Worm (Caenorhabditis elegans) whole organism, young adult: ENCODE measurements around the gene flp-10.

Experiments
- B0019.2 ChIP-seq: fragments of 200-800 bp; sonication (Bioruptor generic); conservative IDR thresholded peaks from 2 replicates; pipeline ENCODE4 v1.3.6; 2022; ENCODE audit warnings: missing genetic modification reagents, missing genetic modification characterization, missing compliant biosample characterization
- B0035.1 ChIP-seq: sonication (generic microtip); optimal IDR thresholded peaks from 2 replicates; lab custom pipeline; 2016; ENCODE audit warnings: missing genetic modification characterization, mild to moderate bottlenecking, missing compliant biosample characterization, missing genotype, missing genetic modification reagents
- C17E4.6 ChIP-seq: fragments of 200-800 bp; sonication (Bioruptor generic); IDR thresholded peaks from 2 replicates; pipeline ENCODE4 v1.3.6; 2022; ENCODE audit warnings: missing genetic modification reagents, missing genetic modification characterization, missing compliant biosample characterization
- D2030.7 ChIP-seq: fragments of 200-800 bp; sonication (Bioruptor generic); IDR thresholded peaks from 2 replicates; pipeline ENCODE4 v1.3.6; 2022; ENCODE audit warnings: missing genetic modification reagents, missing genetic modification characterization, missing compliant biosample characterization
- F22D6.2 ChIP-seq: sonication (generic microtip); optimal IDR thresholded peaks from 2 replicates; lab custom pipeline; 2016; ENCODE audit warnings: mild to moderate bottlenecking, missing genetic modification characterization, missing compliant biosample characterization
- F55B11.4 ChIP-seq: sonication (generic microtip); optimal IDR thresholded peaks from 2 replicates; lab custom pipeline; 2016; ENCODE audit warnings: missing compliant biosample characterization, missing genetic modification characterization, borderline replicate concordance; ENCODE audit not compliant: insufficient read depth
- K12H6.12 ChIP-seq: fragments of 200-800 bp; sonication (Bioruptor generic); optimal IDR thresholded peaks from 2 replicates; lab custom pipeline; 2018; ENCODE audit warnings: mild to moderate bottlenecking, missing genetic modification characterization, missing compliant biosample characterization
- T07F8.4 ChIP-seq: sonication (generic microtip); optimal IDR thresholded peaks from 2 replicates; lab custom pipeline; 2016; ENCODE audit warnings: mild to moderate bottlenecking, missing genetic modification characterization, moderate library complexity, missing compliant biosample characterization
- Y53F4B.3 ChIP-seq: fragments of 200-800 bp; sonication (Bioruptor generic); IDR thresholded peaks from 2 replicates; pipeline ENCODE4 v1.3.6; 2022; ENCODE audit warnings: missing genetic modification reagents, missing genetic modification characterization, missing compliant biosample characterization
- Y56A3A.18 ChIP-seq: fragments of 200-800 bp; sonication (Bioruptor generic); IDR thresholded peaks from 2 replicates; pipeline ENCODE4 v1.3.6; 2022; ENCODE audit warnings: missing genetic modification reagents, missing genetic modification characterization, missing compliant biosample characterization
- ZK185.1 ChIP-seq: sonication (generic microtip); optimal IDR thresholded peaks from 2 replicates; lab custom pipeline; 2016; ENCODE audit warnings: mild to moderate bottlenecking, missing genetic modification characterization, missing compliant biosample characterization; ENCODE audit not compliant: poor library complexity, severe bottlenecking
- akir-1 ChIP-seq: fragments of 200-800 bp; sonication (Bioruptor generic); optimal IDR thresholded peaks from 2 replicates; lab custom pipeline; 2018; ENCODE audit warnings: mild to moderate bottlenecking, missing genetic modification characterization, moderate library complexity, missing compliant biosample characterization
- ama-1 ChIP-seq, 3 experiments: fragments of 150-350 bp in 1 of 3; sonication (generic microtip) in 2 of 3; optimal IDR thresholded peaks; 2 replicates each; lab custom pipeline; 2014 to 2018; ENCODE audit warnings: missing biosample characterization in 2 of 3, missing genetic modification characterization in 2 of 3, missing genetic modification reagents in 2 of 3
- aptf-3 ChIP-seq: fragments of 200-800 bp; sonication (Bioruptor generic); IDR thresholded peaks from 2 replicates; pipeline ENCODE4 v1.3.6; 2022; ENCODE audit warnings: missing genetic modification characterization, missing compliant biosample characterization
- athp-1 ChIP-seq: sonication (generic microtip); optimal IDR thresholded peaks from 2 replicates; lab custom pipeline; 2017; ENCODE audit warnings: mild to moderate bottlenecking, missing genetic modification characterization, missing compliant biosample characterization
- attf-5 ChIP-seq: fragments of 200-800 bp; sonication (Bioruptor generic); optimal IDR thresholded peaks from 2 replicates; lab custom pipeline; 2018; ENCODE audit warnings: mild to moderate bottlenecking, missing genetic modification characterization, missing compliant biosample characterization
- bed-2 ChIP-seq: fragments of 200-800 bp; sonication (Bioruptor generic); IDR thresholded peaks from 2 replicates; pipeline ENCODE4 v1.3.6; 2022; ENCODE audit warnings: missing genetic modification reagents, missing genetic modification characterization, missing compliant biosample characterization
- ccch-3 ChIP-seq: fragments of 200-800 bp; sonication (Bioruptor generic); optimal IDR thresholded peaks from 2 replicates; lab custom pipeline; 2018; ENCODE audit warnings: mild to moderate bottlenecking, missing genetic modification characterization, missing compliant biosample characterization
- cebp-1 ChIP-seq, 2 experiments: fragments of 200-800 bp in 1 of 2; sonication (Bioruptor generic) in 1 of 2; sonication (generic microtip) in 1 of 2; IDR thresholded peaks in 1 of 2; optimal IDR thresholded peaks in 1 of 2; 2 replicates each; pipeline versions ENCODE4 v1.3.6 to Lab custom; 2017 to 2022; ENCODE audit warnings: missing compliant biosample characterization in 2 of 2, missing genetic modification characterization in 2 of 2, mild to moderate bottlenecking in 1 of 2, missing genetic modification reagents in 1 of 2, moderate library complexity in 1 of 2
- ceh-100 ChIP-seq: fragments of 200-800 bp; sonication (Bioruptor generic); IDR thresholded peaks from 2 replicates; pipeline ENCODE4 v1.3.6; 2022; ENCODE audit warnings: missing genetic modification reagents, missing genetic modification characterization, missing compliant biosample characterization
- ceh-27 ChIP-seq: fragments of 200-800 bp; sonication (Bioruptor generic); optimal IDR thresholded peaks from 2 replicates; lab custom pipeline; 2018; ENCODE audit warnings: mild to moderate bottlenecking, missing genetic modification characterization, moderate library complexity, missing compliant biosample characterization
- ceh-40 ChIP-seq: fragments of 200-800 bp; sonication (Bioruptor generic); IDR thresholded peaks from 2 replicates; pipeline ENCODE4 v1.3.6; 2022; ENCODE audit warnings: missing genetic modification characterization, missing compliant biosample characterization
- chd-7 ChIP-seq: sonication (generic microtip); optimal IDR thresholded peaks from 2 replicates; lab custom pipeline; 2016; ENCODE audit warnings: mild to moderate bottlenecking, missing genetic modification characterization, moderate library complexity, missing compliant biosample characterization
- die-1 ChIP-seq: sonication (generic microtip); optimal IDR thresholded peaks from 2 replicates; lab custom pipeline; 2016; ENCODE audit warnings: missing genotype, mild to moderate bottlenecking, missing genetic modification characterization, missing compliant biosample characterization
- dox-1 ChIP-seq: fragments of 200-800 bp; sonication (Bioruptor generic); IDR thresholded peaks from 2 replicates; pipeline ENCODE4 v1.3.6; 2022; ENCODE audit warnings: missing genetic modification reagents, missing genetic modification characterization, missing compliant biosample characterization
- efl-1 ChIP-seq: fragments of 150-350 bp; optimal IDR thresholded peaks from 2 replicates; lab custom pipeline; 2014; ENCODE audit warnings: missing biosample characterization, missing genetic modification reagents, missing genetic modification characterization
- egl-44 ChIP-seq: fragments of 200-800 bp; sonication (Bioruptor generic); IDR thresholded peaks from 2 replicates; pipeline ENCODE4 v1.3.6; 2022; ENCODE audit warnings: missing genetic modification reagents, missing genetic modification characterization, missing compliant biosample characterization
- fkh-3 ChIP-seq: sonication (generic microtip); optimal IDR thresholded peaks from 2 replicates; lab custom pipeline; 2016; ENCODE audit warnings: mild to moderate bottlenecking, missing genetic modification characterization, missing compliant biosample characterization
- him-1 ChIP-seq: sonication (generic microtip); optimal IDR thresholded peaks from 2 replicates; lab custom pipeline; 2016; ENCODE audit warnings: missing genotype, missing genetic modification reagents, missing genetic modification characterization, missing compliant biosample characterization
- madf-3 ChIP-seq: fragments of 200-800 bp; sonication (Bioruptor generic); IDR thresholded peaks from 2 replicates; pipeline ENCODE4 v1.3.6; 2022; ENCODE audit warnings: missing genetic modification reagents, missing genetic modification characterization, missing compliant biosample characterization
- nfya-2 ChIP-seq: fragments of 200-800 bp; sonication (Bioruptor generic); IDR thresholded peaks from 2 replicates; pipeline ENCODE4 v1.3.6; 2022; ENCODE audit warnings: missing genetic modification reagents, missing genetic modification characterization, missing compliant biosample characterization
- nfyb-1 ChIP-seq: fragments of 200-800 bp; sonication (Bioruptor generic); IDR thresholded peaks from 2 replicates; pipeline ENCODE4 v1.3.6; 2022; ENCODE audit warnings: missing genetic modification reagents, missing genetic modification characterization, missing compliant biosample characterization
- nhr-80 ChIP-seq: sonication (generic microtip); optimal IDR thresholded peaks from 2 replicates; lab custom pipeline; 2016; ENCODE audit warnings: missing genetic modification characterization, missing compliant biosample characterization
- nhr-90 ChIP-seq: sonication (generic microtip); optimal IDR thresholded peaks from 2 replicates; lab custom pipeline; 2016; ENCODE audit warnings: missing genotype, mild to moderate bottlenecking, missing genetic modification characterization, missing compliant biosample characterization
- pha-4 ChIP-seq: fragments of 150-350 bp; sonication (generic microtip); optimal IDR thresholded peaks from 2 replicates; lab custom pipeline; 2014; ENCODE audit warnings: missing biosample characterization, missing genetic modification reagents, missing genetic modification characterization
- rec-8 ChIP-seq, 2 experiments: sonication (generic microtip); optimal IDR thresholded peaks; 2 replicates each; lab custom pipeline; 2016; ENCODE audit warnings: mild to moderate bottlenecking in 2 of 2, missing genetic modification characterization in 2 of 2, missing genetic modification reagents in 2 of 2, missing genotype in 2 of 2, missing biosample characterization in 1 of 2, missing compliant biosample characterization in 1 of 2, moderate library complexity in 1 of 2
- sdz-38 ChIP-seq: sonication (generic microtip); optimal IDR thresholded peaks from 2 replicates; lab custom pipeline; 2016; ENCODE audit warnings: missing genotype, missing genetic modification characterization, missing compliant biosample characterization
- snpc-4 ChIP-seq, 5 experiments: fragments of 150-350 bp in 1 of 5; sonication (generic microtip) in 4 of 5; optimal IDR thresholded peaks; 2 replicates each; lab custom pipeline; 2014 to 2018; ENCODE audit warnings: missing genetic modification characterization in 5 of 5, missing biosample characterization in 3 of 5, antibody characterized with exemption in 2 of 5, mild to moderate bottlenecking in 2 of 5, missing compliant biosample characterization in 2 of 5, missing genotype in 2 of 5, moderate library complexity in 2 of 5, missing genetic modification reagents in 1 of 5
- somi-1 ChIP-seq: fragments of 200-800 bp; sonication (Bioruptor generic); optimal IDR thresholded peaks from 2 replicates; lab custom pipeline; 2018; ENCODE audit warnings: mild to moderate bottlenecking, missing genetic modification characterization, missing compliant biosample characterization
- tbp1 ChIP-seq: fragments of 200-800 bp; sonication (Bioruptor generic); optimal IDR thresholded peaks from 2 replicates; lab custom pipeline; 2018; ENCODE audit warnings: mild to moderate bottlenecking, missing genetic modification characterization, missing compliant biosample characterization
- xnd-1 ChIP-seq: sonication (generic microtip); optimal IDR thresholded peaks from 2 replicates; lab custom pipeline; 2016; ENCODE audit warnings: missing genotype, missing genetic modification reagents, missing genetic modification characterization, missing compliant biosample characterization
- zfh-2 ChIP-seq: fragments of 200-800 bp; sonication (Bioruptor generic); conservative IDR thresholded peaks from 2 replicates; pipeline ENCODE4 v1.3.6; 2022; ENCODE audit warnings: missing genetic modification reagents, missing genetic modification characterization, missing compliant biosample characterization
- zim-3 ChIP-seq: sonication (generic microtip); optimal IDR thresholded peaks from 2 replicates; lab custom pipeline; 2017; ENCODE audit warnings: mild to moderate bottlenecking, missing genetic modification characterization, moderate library complexity, missing compliant biosample characterization
- ztf-22 ChIP-seq: fragments of 200-800 bp; sonication (Bioruptor generic); optimal IDR thresholded peaks from 2 replicates; lab custom pipeline; 2018; ENCODE audit warnings: mild to moderate bottlenecking, missing genetic modification characterization, moderate library complexity, missing compliant biosample characterization
- ztf-25 ChIP-seq: fragments of 200-800 bp; sonication (Bioruptor generic); IDR thresholded peaks from 2 replicates; pipeline ENCODE4 v1.3.6; 2022; ENCODE audit warnings: missing genetic modification reagents, missing genetic modification characterization, missing compliant biosample characterization
- ztf-26 ChIP-seq: sonication (generic microtip); optimal IDR thresholded peaks from 2 replicates; lab custom pipeline; 2017; ENCODE audit warnings: missing genetic modification characterization, missing compliant biosample characterization
- ztf-3 ChIP-seq: fragments of 200-800 bp; sonication (Bioruptor generic); optimal IDR thresholded peaks from 2 replicates; lab custom pipeline; 2018; ENCODE audit warnings: mild to moderate bottlenecking, missing genetic modification characterization, missing compliant biosample characterization

The flp-10 gene

ce11 chrIV:7829275-7829938 lies 39.3 kb upstream of the flp-10 start, which contains the start of gene C06A6.4 (continued):
- TF ChIP-seq rec-8 (tag; optimal IDR thresholded peaks at IDR 0.05; lab: Kevin White, UChicago) (no peak), ama-1 (optimal IDR thresholded peaks at IDR 0.05; lab: Kevin White, UChicago) (no peak), ama-1 (GFP tag; optimal IDR thresholded peaks at IDR 0.05; lab: Kevin White, UChicago) (no peak), snpc-4 (GFP tag; optimal IDR thresholded peaks at IDR 0.05; lab: Kevin White, UChicago) (no peak), snpc-4 (tag; optimal IDR thresholded peaks at IDR 0.05; lab: Kevin White, UChicago) (peak in 2 of 4 experiments; percentile 10 to 36), ceh-100 (GFP tag; lab: Robert Waterston, UW) (no peak), sdz-38 (no peak), akir-1 (GFP tag; lab: Kevin White, UChicago) (no peak), athp-1 (tag; lab: Kevin White, UChicago) (no peak), fkh-3 (no peak), ceh-27 (GFP tag; lab: Kevin White, UChicago) (no peak), Y56A3A.18 (GFP tag; lab: Robert Waterston, UW) (no peak), zim-3 (tag; lab: Kevin White, UChicago) (no peak), chd-7 (tag; lab: Kevin White, UChicago) (no peak), tbp1 (GFP tag; lab: Kevin White, UChicago) (peak; percentile 19), ztf-22 (GFP tag; lab: Kevin White, UChicago) (no peak), K12H6.12 (tag; lab: Kevin White, UChicago) (no peak), ccch-3 (GFP tag; lab: Kevin White, UChicago) (no peak), nhr-90 (no peak), die-1 (no peak), dox-1 (GFP tag; lab: Robert Waterston, UW) (no peak; the same call in 1 of the 2 replicates), B0019.2 (no peak), somi-1 (GFP tag; lab: Kevin White, UChicago) (no peak), T07F8.4 (tag; lab: Kevin White, UChicago) (no peak), egl-44 (no peak), D2030.7 (peak; percentile 73), attf-5 (GFP tag; lab: Kevin White, UChicago) (no peak), ztf-3 (GFP tag; lab: Kevin White, UChicago) (no peak), F22D6.2 (no peak), ZK185.1 (tag; lab: Kevin White, UChicago) (no peak), xnd-1 (peak; percentile 83), aptf-3 (GFP tag; lab: Robert Waterston, UW) (no peak), nhr-80 (tag; lab: Kevin White, UChicago) (peak; percentile 38), madf-3 (GFP tag; lab: Robert Waterston, UW) (no peak), efl-1 (peak; percentile 80), pha-4 (tag; lab: Kevin White, UChicago) (no peak), him-1 (tag; lab: Kevin White, UChicago) (peak; percentile 6), Y53F4B.3 (GFP tag; lab: Robert Waterston, UW) (no peak), C17E4.6 (GFP tag; lab: Robert Waterston, UW) (no peak), nfyb-1 (GFP tag; lab: Robert Waterston, UW) (no peak), cebp-1 (GFP tag; IDR thresholded peaks at IDR 0.05; lab: Robert Waterston, UW) (no peak), cebp-1 (tag; optimal IDR thresholded peaks at IDR 0.05; lab: Kevin White, UChicago) (no peak), nfya-2 (GFP tag; lab: Robert Waterston, UW) (no peak), zfh-2 (no peak), ceh-40 (GFP tag; lab: Robert Waterston, UW) (no peak), F55B11.4 (tag; lab: Kevin White, UChicago) (no peak), B0035.1 (no peak), ztf-26 (no peak), ztf-25 (GFP tag; lab: Robert Waterston, UW) (no peak), bed-2 (GFP tag; lab: Robert Waterston, UW) (no peak)
